Fruit fly (Drosophila melanogaster) whole organism, embryonic: ENCODE measurements around the gene CG3918.

Experiments used
- CG10274 ChIP-seq: fragments of 200-800 bp; sonication (Bioruptor generic); optimal IDR thresholded peaks from 3 replicates; lab custom pipeline; 2017; ENCODE audit warnings: missing biosample characterization, mild to moderate bottlenecking, missing genetic modification characterization
- CG10366 ChIP-seq: fragments of 200-800 bp; sonication (Bioruptor generic); IDR thresholded peaks from 2 replicates; pipeline ENCODE4 v1.3.6; 2022; ENCODE audit warnings: missing biosample characterization, missing genetic modification characterization
- CG10462 ChIP-seq: fragments of 200-800 bp; sonication (Bioruptor generic); optimal IDR thresholded peaks from 2 replicates; lab custom pipeline; 2016; ENCODE audit warnings: missing biosample characterization, missing genetic modification characterization
- CG10565 ChIP-seq: fragments of 200-800 bp; sonication (Bioruptor generic); optimal IDR thresholded peaks from 3 replicates; lab custom pipeline; 2016; ENCODE audit warnings: missing biosample characterization, mild to moderate bottlenecking, missing genetic modification characterization
- CG10959 ChIP-seq: fragments of 200-800 bp; sonication (Bioruptor generic); IDR thresholded peaks from 2 replicates; pipeline ENCODE4 v1.3.6; 2022; ENCODE audit warnings: missing biosample characterization, missing genetic modification characterization
- CG11093 ChIP-seq: fragments of 200-800 bp; sonication (Bioruptor generic); IDR thresholded peaks from 3 replicates; pipeline ENCODE4 v1.3.6; 2022; ENCODE audit warnings: missing biosample characterization, missing genetic modification characterization
- CG11723 ChIP-seq: fragments of 200-800 bp; sonication (Bioruptor generic); optimal IDR thresholded peaks from 2 replicates; lab custom pipeline; 2017; ENCODE audit warnings: missing biosample characterization, mild to moderate bottlenecking, missing genetic modification characterization
- CG13123 ChIP-seq: fragments of 200-800 bp; sonication (Bioruptor generic); optimal IDR thresholded peaks from 2 replicates; lab custom pipeline; 2016; ENCODE audit warnings: missing biosample characterization, missing genetic modification characterization
- CG15011 ChIP-seq: fragments of 200-800 bp; sonication (Bioruptor generic); optimal IDR thresholded peaks from 3 replicates; lab custom pipeline; 2018; ENCODE audit warnings: missing biosample characterization, mild to moderate bottlenecking, missing genetic modification characterization
- CG15479 ChIP-seq: fragments of 200-800 bp; sonication (Bioruptor generic); optimal IDR thresholded peaks from 3 replicates; lab custom pipeline; 2019; ENCODE audit warnings: missing biosample characterization, mild to moderate bottlenecking, missing genetic modification characterization, moderate library complexity
- CG15601 ChIP-seq: fragments of 200-800 bp; sonication (Bioruptor generic); optimal IDR thresholded peaks from 3 replicates; lab custom pipeline; 2019; ENCODE audit warnings: missing biosample characterization, mild to moderate bottlenecking, missing genetic modification characterization, moderate library complexity
- CG15696 ChIP-seq: fragments of 200-800 bp; sonication (Bioruptor generic); optimal IDR thresholded peaks from 2 replicates; lab custom pipeline; 2019; ENCODE audit warnings: missing biosample characterization, mild to moderate bottlenecking, missing genetic modification characterization, moderate library complexity
- CG1602 ChIP-seq: fragments of 200-800 bp; sonication (Bioruptor generic); optimal IDR thresholded peaks from 3 replicates; lab custom pipeline; 2016; ENCODE audit warnings: missing biosample characterization, missing genetic modification characterization
- CG17568 ChIP-seq: fragments of 200-800 bp; sonication (Bioruptor generic); optimal IDR thresholded peaks from 2 replicates; lab custom pipeline; 2018; ENCODE audit warnings: missing biosample characterization, mild to moderate bottlenecking, missing genetic modification characterization, moderate library complexity
- CG2199 ChIP-seq: fragments of 200-800 bp; sonication (Bioruptor generic); IDR thresholded peaks from 3 replicates; pipeline ENCODE4 v1.3.6; 2022; ENCODE audit warnings: missing biosample characterization, missing genetic modification characterization
- CG32767 ChIP-seq: fragments of 200-800 bp; sonication (Bioruptor generic); IDR thresholded peaks from 2 replicates; pipeline ENCODE4 v1.3.6; 2022; ENCODE audit warnings: missing biosample characterization, missing genetic modification characterization
- CG4360 ChIP-seq: fragments of 200-800 bp; sonication (Bioruptor generic); IDR thresholded peaks from 2 replicates; pipeline ENCODE4 v1.3.6; 2022; ENCODE audit warnings: missing biosample characterization, missing genetic modification characterization
- CG4820 ChIP-seq: fragments of 200-800 bp; sonication (Bioruptor generic); optimal IDR thresholded peaks from 3 replicates; lab custom pipeline; 2016; ENCODE audit warnings: missing biosample characterization, missing genetic modification characterization
- CG7372 ChIP-seq: fragments of 200-800 bp; sonication (Bioruptor generic); IDR thresholded peaks from 2 replicates; pipeline ENCODE4 v1.3.6; 2022; ENCODE audit warnings: missing biosample characterization, missing genetic modification characterization
- CTCF ChIP-seq: fragments of 200-800 bp; sonication (Bioruptor generic); optimal IDR thresholded peaks from 2 replicates; lab custom pipeline; 2017; ENCODE audit warnings: missing biosample characterization, mild to moderate bottlenecking, missing genetic modification characterization, moderate library complexity
- D19B ChIP-seq: fragments of 200-800 bp; sonication (Bioruptor generic); optimal IDR thresholded peaks from 2 replicates; lab custom pipeline; 2017; ENCODE audit warnings: missing biosample characterization, mild to moderate bottlenecking, missing genetic modification characterization
- Dfd ChIP-seq, 2 experiments: fragments of >200 bp; optimal IDR thresholded peaks; 2 replicates each; lab custom pipeline; 2017; ENCODE audit warnings: missing biosample characterization in 2 of 2, missing genetic modification characterization in 2 of 2
- Fer2 ChIP-seq: fragments of 200-800 bp; sonication (Bioruptor generic); optimal IDR thresholded peaks from 2 replicates; lab custom pipeline; 2018; ENCODE audit warnings: missing biosample characterization, mild to moderate bottlenecking, missing genetic modification characterization, moderate library complexity
- Jarid2 ChIP-seq: fragments of 200-800 bp; sonication (Bioruptor generic); optimal IDR thresholded peaks from 3 replicates; lab custom pipeline; 2017; ENCODE audit warnings: mild to moderate bottlenecking, missing biosample characterization, missing genetic modification reagents, missing genetic modification characterization
- Optix ChIP-seq: fragments of 200-800 bp; sonication (Bioruptor generic); IDR thresholded peaks from 3 replicates; pipeline ENCODE4 v1.3.6; 2022; ENCODE audit warnings: missing biosample characterization, missing genetic modification characterization
- Side ChIP-seq: fragments of 200-800 bp; sonication (Bioruptor generic); optimal IDR thresholded peaks from 2 replicates; lab custom pipeline; 2016; ENCODE audit warnings: missing biosample characterization, missing genetic modification characterization
- ara ChIP-seq: fragments of 200-800 bp; sonication (Bioruptor generic); IDR thresholded peaks from 2 replicates; pipeline ENCODE4 v1.3.6; 2022; ENCODE audit warnings: missing biosample characterization, missing genetic modification characterization
- croc ChIP-seq: fragments of 200-800 bp; sonication (Bioruptor generic); conservative IDR thresholded peaks from 3 replicates; pipeline ENCODE4 v1.3.6; 2022; ENCODE audit warnings: missing biosample characterization, missing genetic modification characterization
- crol ChIP-seq: fragments of 200-800 bp; sonication (Bioruptor generic); IDR thresholded peaks from 2 replicates; pipeline ENCODE4 v1.3.6; 2022; ENCODE audit warnings: missing biosample characterization, missing genetic modification characterization
- danr ChIP-seq: fragments of 200-800 bp; sonication (Bioruptor generic); IDR thresholded peaks from 2 replicates; pipeline ENCODE4 v1.3.6; 2022; ENCODE audit warnings: missing biosample characterization, missing genetic modification characterization
- ems ChIP-seq: fragments of 200-800 bp; sonication (Bioruptor generic); optimal IDR thresholded peaks from 3 replicates; lab custom pipeline; 2016; ENCODE audit warnings: missing biosample characterization, missing genetic modification characterization
- esg ChIP-seq: fragments of 200-800 bp; sonication (Bioruptor generic); conservative IDR thresholded peaks from 2 replicates; pipeline ENCODE4 v1.3.6; 2022; ENCODE audit warnings: missing biosample characterization, missing genetic modification characterization
- eve ChIP-seq, 2 experiments: fragments of >200 bp; optimal IDR thresholded peaks; 2 replicates each; lab custom pipeline; 2017; ENCODE audit warnings: missing biosample characterization in 2 of 2, missing genetic modification characterization in 2 of 2
- grau ChIP-seq: fragments of 200-800 bp; optimal IDR thresholded peaks from 3 replicates; lab custom pipeline; 2019; ENCODE audit warnings: missing biosample characterization, mild to moderate bottlenecking, missing genetic modification characterization, moderate library complexity
- her ChIP-seq: fragments of 200-800 bp; sonication (Bioruptor generic); optimal IDR thresholded peaks from 2 replicates; lab custom pipeline; 2016; ENCODE audit warnings: missing biosample characterization, missing genetic modification characterization
- inv ChIP-seq: fragments of 200-800 bp; sonication (Bioruptor generic); IDR thresholded peaks from 2 replicates; pipeline ENCODE4 v1.3.6; 2022; ENCODE audit warnings: missing biosample characterization, missing genetic modification characterization; ENCODE audit not compliant: partially characterized antibody
- lov ChIP-seq, 2 experiments: fragments of 200-800 bp in 1 of 2; fragments of >200 bp in 1 of 2; sonication (Bioruptor generic) in 1 of 2; IDR thresholded peaks in 1 of 2; optimal IDR thresholded peaks in 1 of 2; 2 replicates in 1 of 2; 3 replicates in 1 of 2; pipeline versions ENCODE4 v1.3.6 to Lab custom; 2017 to 2022; ENCODE audit warnings: missing biosample characterization in 1 of 2, missing genetic modification characterization in 1 of 2
- nerfin-2 ChIP-seq: fragments of 200-800 bp; sonication (Bioruptor generic); IDR thresholded peaks from 2 replicates; pipeline ENCODE4 v1.3.6; 2022; ENCODE audit warnings: missing biosample characterization, missing genetic modification characterization; ENCODE audit not compliant: partially characterized antibody
- nom ChIP-seq: fragments of 200-800 bp; sonication (Bioruptor generic); optimal IDR thresholded peaks from 2 replicates; lab custom pipeline; 2017; ENCODE audit warnings: missing biosample characterization, missing genetic modification characterization, mild to moderate bottlenecking, moderate library complexity, missing genetic modification reagents
- odd ChIP-seq: fragments of 200-800 bp; sonication (Bioruptor generic); optimal IDR thresholded peaks from 2 replicates; lab custom pipeline; 2017; ENCODE audit warnings: missing biosample characterization, mild to moderate bottlenecking, missing genetic modification characterization
- peb ChIP-seq: fragments of 200-800 bp; sonication (Bioruptor generic); IDR thresholded peaks from 2 replicates; pipeline ENCODE4 v1.3.6; 2022; ENCODE audit warnings: missing biosample characterization, missing genetic modification characterization
- pfk ChIP-seq: fragments of 200-800 bp; sonication (Bioruptor generic); optimal IDR thresholded peaks from 2 replicates; lab custom pipeline; 2018; ENCODE audit warnings: missing biosample characterization, mild to moderate bottlenecking, missing genetic modification characterization, moderate library complexity
- prd ChIP-seq, 3 experiments: fragments of >200 bp in 2 of 3; fragments of 200-800 bp in 1 of 3; sonication (Bioruptor generic) in 1 of 3; optimal IDR thresholded peaks in 2 of 3; IDR thresholded peaks in 1 of 3; 2 replicates in 2 of 3; 3 replicates in 1 of 3; pipeline versions ENCODE4 v1.3.6 to Lab custom; 2017 to 2022; ENCODE audit warnings: missing biosample characterization in 1 of 3, missing genetic modification characterization in 1 of 3
- pros ChIP-seq: fragments of 200-800 bp; sonication (Bioruptor generic); optimal IDR thresholded peaks from 3 replicates; lab custom pipeline; 2019; ENCODE audit warnings: missing biosample characterization, mild to moderate bottlenecking, missing genetic modification characterization, moderate library complexity
- rib ChIP-seq: fragments of 200-800 bp; sonication (Bioruptor generic); IDR thresholded peaks from 2 replicates; pipeline ENCODE4 v1.3.6; 2022; ENCODE audit warnings: missing biosample characterization, missing genetic modification characterization
- sc ChIP-seq, 3 experiments: fragments of >200 bp in 2 of 3; fragments of 200-800 bp in 1 of 3; sonication (Bioruptor generic) in 1 of 3; optimal IDR thresholded peaks; 2 replicates in 2 of 3; 3 replicates in 1 of 3; lab custom pipeline; 2017; ENCODE audit warnings: mild to moderate bottlenecking in 1 of 3, missing biosample characterization in 1 of 3, missing genetic modification characterization in 1 of 3, missing genetic modification reagents in 1 of 3
- sens ChIP-seq: fragments of 200-800 bp; sonication (Bioruptor generic); peaks from one replicate; lab custom pipeline; 2016; ENCODE audit warnings: missing biosample characterization, missing genetic modification characterization
- sr ChIP-seq: fragments of 200-800 bp; sonication (Bioruptor generic); IDR thresholded peaks from 3 replicates; pipeline ENCODE4 v1.3.6; 2022; ENCODE audit warnings: missing biosample characterization, missing genetic modification characterization
- tna ChIP-seq: fragments of 200-800 bp; sonication (Bioruptor generic); IDR thresholded peaks from 2 replicates; pipeline ENCODE4 v1.3.6; 2022; ENCODE audit warnings: missing biosample characterization, missing genetic modification characterization; ENCODE audit not compliant: partially characterized antibody

CG3918 gene

dm6 chrX:6533101-6533636 lies 8.9 kb downstream of the CG3918 start, which contains the start of gene RpL7A (continued):
- TF ChIP-seq CG7372 (GFP tag; lab: Robert Waterston, UW) (0 out of 2 replicates have a peak, but pooled peaks have one; percentile 45), CTCF (peak; percentile 40), CG4360 (GFP tag; lab: Robert Waterston, UW) (peak; percentile 19; the same call in 1 of the 2 replicates), lov (optimal IDR thresholded peaks at IDR 0.05; lab: Kevin White, UChicago) (no peak), lov (GFP tag; IDR thresholded peaks at IDR 0.05; lab: Robert Waterston, UW) (peak; percentile 86), CG11723 (GFP tag; lab: Kevin White, UChicago) (peak; percentile 60), sc (optimal IDR thresholded peaks at IDR 0.05; lab: Kevin White, UChicago) (no peak), sc (GFP tag; optimal IDR thresholded peaks at IDR 0.05; lab: Kevin White, UChicago) (peak; percentile 44), nom (peak; percentile 87), CG15479 (GFP tag; lab: Kevin White, UChicago) (no peak), danr (GFP tag; lab: Robert Waterston, UW) (no peak), nerfin-2 (GFP tag; lab: Robert Waterston, UW) (no peak), CG10366 (GFP tag; lab: Robert Waterston, UW) (peak; percentile 39; the same call in 1 of the 2 replicates), odd (peak; percentile 72), CG11093 (GFP tag; lab: Robert Waterston, UW) (no peak), prd (optimal IDR thresholded peaks at IDR 0.05; lab: Kevin White, UChicago) (no peak), prd (GFP tag; IDR thresholded peaks at IDR 0.05; lab: Robert Waterston, UW) (peak; percentile 29; the same call in 1 of the 3 replicates), CG32767 (GFP tag; lab: Robert Waterston, UW) (0 out of 2 replicates have a peak, but pooled peaks have one; percentile 31), CG15011 (GFP tag; lab: Kevin White, UChicago) (peak; percentile 65), CG2199 (no peak), CG10959 (GFP tag; lab: Robert Waterston, UW) (0 out of 2 replicates have a peak, but pooled peaks have one; percentile 43), Side (GFP tag; lab: Kevin White, UChicago) (peak; percentile 66), her (GFP tag; lab: Kevin White, UChicago) (peak; percentile 53), CG10462 (GFP tag; lab: Kevin White, UChicago) (no peak), Jarid2 (GFP tag; lab: Kevin White, UChicago) (peak; percentile 61), rib (GFP tag; lab: Robert Waterston, UW) (no peak), pfk (GFP tag; lab: Kevin White, UChicago) (peak; percentile 73), CG10565 (GFP tag; lab: Kevin White, UChicago) (no peak), CG15696 (tag; lab: Kevin White, UChicago) (no peak), CG17568 (GFP tag; lab: Kevin White, UChicago) (peak; percentile 80), crol (GFP tag; lab: Robert Waterston, UW) (no peak), Fer2 (tag; lab: Kevin White, UChicago) (no peak), ems (GFP tag; lab: Kevin White, UChicago) (peak; percentile 35), ara (GFP tag; lab: Robert Waterston, UW) (no peak), tna (GFP tag; lab: Robert Waterston, UW) (no peak), pros (GFP tag; lab: Kevin White, UChicago) (no peak), sens (GFP tag; lab: Kevin White, UChicago) (peak; percentile 79), grau (tag; lab: Kevin White, UChicago) (peak; percentile 37), CG15601 (tag; lab: Kevin White, UChicago) (peak; percentile 2), Optix (peak; percentile 63; the same call in 2 of the 3 replicates), CG10274 (GFP tag; lab: Kevin White, UChicago) (peak; percentile 52), Dfd (GFP tag; optimal IDR thresholded peaks at IDR 0.05; lab: Kevin White, UChicago) (no peak), esg (no peak), CG1602 (no peak), CG4820 (GFP tag; lab: Kevin White, UChicago) (peak; percentile 28), sr (peak; percentile 80), croc (GFP tag; lab: Robert Waterston, UW) (no peak; the same call in 2 of the 3 replicates), peb (GFP tag; lab: Robert Waterston, UW) (no peak), inv (no peak), CG13123 (GFP tag; lab: Kevin White, UChicago) (no peak), eve (GFP tag; optimal IDR thresholded peaks at IDR 0.05; lab: Kevin White, UChicago) (no peak), D19B (no peak)
